Worm (Caenorhabditis elegans) whole organism, midembryonic: ENCODE results near the gene M02F4.2.

Experiments
- flt-1 ChIP-seq: fragments of 200-800 bp; sonication (Bioruptor generic); IDR thresholded peaks from 2 replicates; pipeline ENCODE4 v1.3.6; 2022; ENCODE audit warnings: missing genetic modification characterization, missing compliant biosample characterization
- ref-1 ChIP-seq: fragments of 200-800 bp; sonication (Bioruptor generic); conservative IDR thresholded peaks from 2 replicates; pipeline ENCODE4 v1.3.6; 2022; ENCODE audit warnings: missing genetic modification reagents, missing genetic modification characterization, missing compliant biosample characterization
- ztf-23 ChIP-seq: fragments of 200-800 bp; sonication (Bioruptor generic); IDR thresholded peaks from 2 replicates; pipeline ENCODE4 v1.3.6; 2022; ENCODE audit warnings: missing genetic modification reagents, missing genetic modification characterization, missing compliant biosample characterization

- TF ChIP-seq flt-1 (GFP tag; lab: Robert Waterston, UW) (no peak), ztf-23 (GFP tag; lab: Robert Waterston, UW) (no peak), ref-1 (GFP tag; lab: Robert Waterston, UW) (no peak)
These were observed 50.1 kb downstream of the M02F4.2 start, which contains the start of gene osm-5 for ce11 chrX:2983996-2984395.
